Fruit fly (Drosophila melanogaster) whole organism, pupa: Measurements from ENCODE around the gene Hecw.

ENCODE experiments used
- CG10348 ChIP-seq: fragments of 200-800 bp; sonication (Bioruptor generic); IDR thresholded peaks from 2 replicates; pipeline ENCODE4 v1.3.6; 2022; ENCODE audit warnings: missing biosample characterization, missing genetic modification characterization
- CG12605 ChIP-seq: fragments of 200-800 bp; sonication (Bioruptor generic); IDR thresholded peaks from 2 replicates; pipeline ENCODE4 v1.3.6; 2022; ENCODE audit warnings: missing biosample characterization, missing genetic modification characterization
- CG13204 ChIP-seq: fragments of 200-800 bp; sonication (Bioruptor generic); optimal IDR thresholded peaks from 2 replicates; lab custom pipeline; 2018; ENCODE audit warnings: missing biosample characterization, mild to moderate bottlenecking, missing genetic modification characterization, moderate library complexity
- CG14655 ChIP-seq: fragments of 200-800 bp; sonication (Bioruptor generic); optimal IDR thresholded peaks from 3 replicates; lab custom pipeline; 2017; ENCODE audit warnings: mild to moderate bottlenecking, missing biosample characterization, missing genetic modification reagents, missing genetic modification characterization
- CG15710 ChIP-seq: fragments of 200-800 bp; sonication (Bioruptor generic); optimal IDR thresholded peaks from 2 replicates; lab custom pipeline; 2018; ENCODE audit warnings: missing biosample characterization, mild to moderate bottlenecking, missing genetic modification characterization, moderate library complexity
- CG17806 ChIP-seq: fragments of 200-800 bp; sonication (Bioruptor generic); optimal IDR thresholded peaks from 2 replicates; lab custom pipeline; 2018; ENCODE audit warnings: missing biosample characterization, mild to moderate bottlenecking, missing genetic modification characterization, moderate library complexity
- CG32121 ChIP-seq: fragments of 200-800 bp; sonication (Bioruptor generic); IDR thresholded peaks from 2 replicates; pipeline ENCODE4 v1.3.6; 2022; ENCODE audit warnings: missing biosample characterization, missing genetic modification characterization
- CG4496 ChIP-seq: fragments of 200-800 bp; sonication (Bioruptor generic); IDR thresholded peaks from 3 replicates; pipeline ENCODE4 v1.3.6; 2022; ENCODE audit warnings: missing biosample characterization, missing genetic modification characterization
- CG8159 ChIP-seq: fragments of 200-800 bp; sonication (Bioruptor generic); optimal IDR thresholded peaks from 3 replicates; lab custom pipeline; 2018; ENCODE audit warnings: missing biosample characterization, mild to moderate bottlenecking, missing genetic modification characterization, moderate library complexity
- CG8301 ChIP-seq: fragments of 200-800 bp; sonication (Bioruptor generic); optimal IDR thresholded peaks from 2 replicates; lab custom pipeline; 2018; ENCODE audit warnings: missing biosample characterization, mild to moderate bottlenecking, missing genetic modification characterization
- CG9948 ChIP-seq: fragments of 200-800 bp; sonication (Bioruptor generic); optimal IDR thresholded peaks from 2 replicates; lab custom pipeline; 2018; ENCODE audit warnings: missing biosample characterization, mild to moderate bottlenecking, missing genetic modification characterization, moderate library complexity
- D1 ChIP-seq: fragments of 200-800 bp; sonication (Bioruptor generic); optimal IDR thresholded peaks from 2 replicates; lab custom pipeline; 2018; ENCODE audit warnings: missing biosample characterization, mild to moderate bottlenecking, missing genetic modification characterization, moderate library complexity
- EcR ChIP-seq: fragments of 200-800 bp; sonication (Bioruptor generic); optimal IDR thresholded peaks from 3 replicates; lab custom pipeline; 2019; ENCODE audit warnings: missing biosample characterization, missing genetic modification characterization, mild to moderate bottlenecking, moderate library complexity, missing genetic modification reagents
- Ets98B ChIP-seq: fragments of 200-800 bp; sonication (Bioruptor generic); IDR thresholded peaks from 2 replicates; pipeline ENCODE4 v1.3.6; 2022; ENCODE audit warnings: missing biosample characterization, missing genetic modification characterization
- Pif1A ChIP-seq: fragments of 200-800 bp; sonication (Bioruptor generic); optimal IDR thresholded peaks from 3 replicates; lab custom pipeline; 2016; ENCODE audit warnings: missing biosample characterization, missing genetic modification characterization
- Pif1B ChIP-seq: fragments of 200-800 bp; sonication (Bioruptor generic); optimal IDR thresholded peaks from 3 replicates; lab custom pipeline; 2016; ENCODE audit warnings: missing biosample characterization, missing genetic modification characterization
- Snoo ChIP-seq: fragments of 200-800 bp; sonication (Bioruptor generic); optimal IDR thresholded peaks from 3 replicates; lab custom pipeline; 2017; ENCODE audit warnings: missing biosample characterization, mild to moderate bottlenecking, missing genetic modification characterization, inconsistent platforms
- fd96Ca ChIP-seq: fragments of 200-800 bp; sonication (Bioruptor generic); IDR thresholded peaks from 3 replicates; pipeline ENCODE4 v1.3.6; 2022; ENCODE audit warnings: missing biosample characterization, missing genetic modification characterization
- gl ChIP-seq: fragments of 200-800 bp; sonication (Bioruptor generic); optimal IDR thresholded peaks from 2 replicates; lab custom pipeline; 2018; ENCODE audit warnings: missing biosample characterization, mild to moderate bottlenecking, missing genetic modification characterization
- rn ChIP-seq: fragments of 200-800 bp; sonication (Bioruptor generic); IDR thresholded peaks from 2 replicates; pipeline ENCODE4 v1.3.6; 2022; ENCODE audit warnings: missing biosample characterization, missing genetic modification characterization

Gene Hecw

DNA sequence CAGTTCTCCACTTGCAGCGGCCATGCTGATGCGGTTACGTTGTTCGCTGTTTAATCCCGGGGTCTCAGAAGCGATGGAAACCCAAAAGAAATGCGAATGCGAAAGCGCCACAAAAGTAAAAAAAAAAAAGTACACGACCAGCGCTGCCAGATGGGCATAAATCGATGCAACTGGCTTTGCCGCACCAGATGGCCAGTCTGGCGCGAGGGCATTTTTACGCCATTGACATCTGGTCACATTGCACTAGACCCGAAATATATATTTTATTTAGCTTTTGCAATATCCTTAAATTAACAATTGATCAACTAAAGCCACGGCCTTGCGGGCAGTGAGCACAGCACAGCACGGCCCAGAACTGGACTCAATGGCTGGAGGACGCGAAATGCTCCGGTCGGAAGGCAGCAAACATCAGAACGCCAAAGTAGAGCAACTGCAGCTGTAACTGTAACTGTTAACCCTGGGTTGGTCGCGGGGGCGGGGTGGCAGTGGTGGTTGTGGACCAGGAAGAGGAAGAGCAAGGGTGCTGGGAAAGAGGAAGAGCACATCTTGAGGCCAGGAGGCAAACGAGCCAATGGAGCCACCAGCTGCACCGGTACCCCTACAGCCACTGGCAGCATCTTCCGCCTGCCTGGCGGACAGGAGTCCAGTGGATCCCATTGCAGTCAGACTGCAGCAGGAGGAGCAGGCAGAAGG is at the start of gene Hecw, which contains the start of gene LysRS:
Gene Hecw, plus strand, starts transcription at position 220 of the 693 bp plus-strand sequence.
Gene LysRS, minus strand, starts transcription at position 158 of the 693 bp plus-strand sequence.
- TF ChIP-seq CG8159 (tag; lab: Kevin White, UChicago): no peak
- TF ChIP-seq CG15710 (tag; lab: Kevin White, UChicago): peak; percentile 10
- TF ChIP-seq Pif1A (GFP tag; lab: Kevin White, UChicago): no peak
- no peak for TF ChIP-seq CG10348

DNA sequence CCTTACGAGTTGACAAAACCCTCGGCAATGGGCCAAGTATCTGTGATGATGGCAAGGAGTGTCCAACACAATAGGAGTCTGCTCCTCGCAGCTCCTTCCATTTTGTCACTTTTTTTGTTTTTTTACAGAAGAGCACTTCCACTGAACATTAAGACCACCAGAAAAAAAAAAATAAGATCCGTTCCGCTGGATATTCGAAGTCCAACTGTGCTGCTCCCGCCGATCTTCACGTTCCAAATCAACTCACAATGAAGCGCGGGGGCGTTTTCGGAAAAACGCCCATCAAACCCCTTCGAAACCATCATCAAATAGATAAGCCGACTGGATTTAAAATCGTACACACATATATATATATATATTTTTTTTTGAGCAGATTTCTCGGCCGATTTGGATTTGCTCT is 37.5 kb upstream of the Hecw start, which contains the start of gene Cubn:
Gene Cubn, minus strand, starts transcription at position 101 of the 400 bp plus-strand sequence.
- TF ChIP-seq rn (GFP tag; lab: Robert Waterston, UW): no peak
- TF ChIP-seq CG32121 (GFP tag; lab: Robert Waterston, UW): no peak
- no peak for TF ChIP-seq CG4496
- no peak for TF ChIP-seq CG8159 (tag; lab: Kevin White, UChicago)
- TF ChIP-seq CG12605 (GFP tag; lab: Robert Waterston, UW): no peak
- TF ChIP-seq EcR (GFP tag; lab: Kevin White, UChicago): no peak
- TF ChIP-seq Pif1B (GFP tag; lab: Kevin White, UChicago): no peak
- no peak for TF ChIP-seq CG9948 (tag; lab: Kevin White, UChicago)
- no peak for TF ChIP-seq CG14655 (GFP tag; lab: Kevin White, UChicago)
- no peak for TF ChIP-seq D1 (tag; lab: Kevin White, UChicago)
- TF ChIP-seq CG17806: no peak
- no peak for TF ChIP-seq CG10348
- no peak for TF ChIP-seq Ets98B
- no peak for TF ChIP-seq fd96Ca (GFP tag; lab: Robert Waterston, UW)
- no peak for TF ChIP-seq CG8301 (tag; lab: Kevin White, UChicago)
- no peak for TF ChIP-seq CG13204 (GFP tag; lab: Kevin White, UChicago)
- TF ChIP-seq gl (tag; lab: Kevin White, UChicago): no peak
- TF ChIP-seq CG15710 (tag; lab: Kevin White, UChicago): no peak
- no peak for TF ChIP-seq Pif1A (GFP tag; lab: Kevin White, UChicago)

DNA sequence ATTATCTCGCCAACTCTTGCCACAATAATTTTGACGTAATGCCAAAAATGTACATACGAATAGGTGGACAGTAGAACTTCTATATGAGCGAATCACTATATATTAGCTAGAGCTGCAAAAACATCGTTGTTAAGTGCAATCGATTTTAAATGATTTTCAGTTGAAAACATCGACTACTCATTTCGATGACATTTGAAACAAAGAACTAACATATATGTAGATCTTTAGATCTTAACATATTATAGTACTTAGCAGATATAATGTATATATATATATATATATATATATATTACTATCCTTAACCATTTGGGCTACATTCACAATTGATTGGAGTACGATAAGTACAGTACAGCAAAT is 32.6 kb upstream of the Hecw start, which contains the start of gene CG42395:
Gene CG42395, minus strand, starts transcription at position 101 of the 357 bp plus-strand sequence.
- TF ChIP-seq CG9948 (tag; lab: Kevin White, UChicago): no peak
- TF ChIP-seq Ets98B: no peak
- TF ChIP-seq CG14655 (GFP tag; lab: Kevin White, UChicago): no peak
- TF ChIP-seq, all 21 proteins: peak for 0

DNA sequence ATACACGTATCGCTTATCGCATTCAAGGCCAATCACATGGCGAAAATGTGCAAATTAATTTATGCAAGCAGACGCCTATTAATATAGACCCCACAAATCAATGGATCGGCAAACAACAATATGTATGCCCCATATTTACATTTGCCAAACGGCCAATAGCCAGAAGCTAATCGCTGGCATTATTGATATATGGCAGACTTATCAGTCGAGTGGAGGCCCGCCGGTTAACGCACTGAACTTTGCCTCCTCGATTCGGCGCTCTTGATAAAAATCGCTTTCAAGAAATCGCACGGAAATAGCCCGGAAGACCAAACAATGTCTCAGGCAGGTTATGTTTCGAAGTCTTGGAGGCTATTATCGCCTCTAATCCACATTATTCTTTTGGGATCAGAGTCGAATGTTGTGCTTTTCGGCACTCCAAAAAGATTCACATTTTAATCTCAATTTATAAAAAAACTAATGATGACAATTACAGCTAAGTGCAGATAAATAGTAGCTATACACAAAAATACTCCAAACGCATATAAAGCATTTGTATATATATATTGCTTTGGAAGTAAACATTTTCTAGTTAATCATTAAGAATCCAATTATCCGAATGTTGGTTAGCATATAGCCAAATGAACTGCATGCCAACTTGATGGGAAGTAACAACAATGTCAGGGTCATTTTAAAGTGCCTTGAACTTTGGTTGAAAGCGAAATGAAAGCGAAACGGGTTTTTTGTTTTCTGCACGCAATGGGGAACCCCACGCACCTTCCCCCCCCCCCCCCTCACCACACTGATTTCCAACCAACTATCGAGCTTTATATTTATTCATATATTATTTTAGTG is 32.0 kb upstream of the Hecw start:
- TF ChIP-seq CG32121 (GFP tag; lab: Robert Waterston, UW): no peak
- TF ChIP-seq EcR (GFP tag; lab: Kevin White, UChicago): peak; percentile 94

DNA sequence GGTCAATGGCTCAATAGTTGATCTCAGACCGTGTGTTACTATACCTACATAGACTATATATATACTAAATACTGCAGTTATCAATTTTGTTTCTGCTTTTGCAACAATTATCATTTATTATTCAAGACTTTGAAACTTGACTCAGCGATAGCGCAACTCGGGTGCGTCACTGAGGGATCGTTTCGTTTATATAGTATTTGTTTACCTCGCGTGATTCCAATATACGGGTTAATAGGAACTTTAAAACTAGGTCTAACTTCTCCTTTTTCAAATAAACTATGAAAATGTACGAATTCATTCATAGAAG is 31.5 kb upstream of the Hecw start:
- TF ChIP-seq CG13204 (GFP tag; lab: Kevin White, UChicago) (no peak), gl (tag; lab: Kevin White, UChicago) (no peak), Snoo (tag; lab: Kevin White, UChicago) (no peak), EcR (GFP tag; lab: Kevin White, UChicago) (peak; percentile 64), fd96Ca (GFP tag; lab: Robert Waterston, UW) (no peak)

DNA sequence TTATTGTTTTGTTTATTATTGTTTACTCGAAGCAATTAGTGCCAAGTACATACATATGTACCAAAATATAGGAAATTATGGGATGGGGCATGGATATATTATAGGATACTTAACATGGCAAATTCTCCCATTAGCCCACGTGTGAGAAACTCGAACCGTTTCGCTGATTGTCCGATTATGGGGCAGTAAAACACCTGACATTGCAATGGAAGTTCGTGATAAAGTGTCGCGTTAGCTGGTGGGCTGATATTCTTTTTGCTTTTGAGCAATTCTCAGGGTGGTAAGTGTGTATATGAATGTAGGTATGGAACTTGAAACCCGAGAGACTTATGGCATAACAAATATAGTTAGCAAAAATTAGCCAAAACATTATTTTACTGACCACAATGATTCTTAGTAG is 30.7 kb upstream of the Hecw start:
- no peak for TF ChIP-seq Pif1B (GFP tag; lab: Kevin White, UChicago)
- TF ChIP-seq CG12605 (GFP tag; lab: Robert Waterston, UW): no peak
- no peak for TF ChIP-seq EcR (GFP tag; lab: Kevin White, UChicago)
- TF ChIP-seq CG15710 (tag; lab: Kevin White, UChicago): no peak
- no peak for TF ChIP-seq D1 (tag; lab: Kevin White, UChicago)
- no peak for TF ChIP-seq gl (tag; lab: Kevin White, UChicago)
- TF ChIP-seq CG13204 (GFP tag; lab: Kevin White, UChicago): no peak
- no peak for TF ChIP-seq Snoo (tag; lab: Kevin White, UChicago)
- TF ChIP-seq rn (GFP tag; lab: Robert Waterston, UW): no peak
- no peak for TF ChIP-seq Ets98B
- TF ChIP-seq Pif1A (GFP tag; lab: Kevin White, UChicago): no peak
- TF ChIP-seq CG4496: no peak
- no peak for TF ChIP-seq CG8301 (tag; lab: Kevin White, UChicago)
- TF ChIP-seq CG17806: no peak
- no peak for TF ChIP-seq CG14655 (GFP tag; lab: Kevin White, UChicago)
- TF ChIP-seq CG8159 (tag; lab: Kevin White, UChicago): no peak
- TF ChIP-seq CG32121 (GFP tag; lab: Robert Waterston, UW): no peak
- no peak for TF ChIP-seq CG10348
